Worm (Caenorhabditis elegans): ENCODE data around the gene R107.5.

- no peak for TF ChIP-seq snpc-4 (tag; optimal IDR thresholded peaks at IDR 0.05)
- no peak for TF ChIP-seq nhr-84 (tag; optimal IDR thresholded peaks at IDR 0.05)
- TF ChIP-seq elt-2 (tag; optimal IDR thresholded peaks at IDR 0.05), result no peak
- no peak for TF ChIP-seq mep-1 (tag; optimal IDR thresholded peaks at IDR 0.05)
- TF ChIP-seq unc-130 (tag; optimal IDR thresholded peaks at IDR 0.05), result no peak
- no peak for TF ChIP-seq aly-2 (tag; optimal IDR thresholded peaks at IDR 0.05)
- no peak for TF ChIP-seq ceh-82 (tag; optimal IDR thresholded peaks at IDR 0.05)
- no peak for TF ChIP-seq egl-27 (tag; optimal IDR thresholded peaks at IDR 0.05)
Observed at ce11 chrIII:9101212-9101611, 47.6 kb upstream of the R107.5 start, which contains the start of gene ZK507.1.

All from whole organism, L1 larva.